Worm (Caenorhabditis elegans) whole organism, late embryonic: ENCODE measurements around the gene Y48E1C.4.

Experiments used
- dmd-4 ChIP-seq: sonication (generic microtip); optimal IDR thresholded peaks from 2 replicates; lab custom pipeline; 2016; ENCODE audit warnings: borderline replicate concordance, missing genetic modification characterization, missing compliant biosample characterization
- fkh-10 ChIP-seq: fragments of 150-350 bp; optimal IDR thresholded peaks from 2 replicates; lab custom pipeline; 2014; ENCODE audit warnings: missing biosample characterization, missing genetic modification reagents, missing genetic modification characterization
- nhr-11 ChIP-seq: fragments of 150-350 bp; optimal IDR thresholded peaks from 2 replicates; lab custom pipeline; 2014; ENCODE audit warnings: missing biosample characterization, missing genetic modification characterization

DNA sequence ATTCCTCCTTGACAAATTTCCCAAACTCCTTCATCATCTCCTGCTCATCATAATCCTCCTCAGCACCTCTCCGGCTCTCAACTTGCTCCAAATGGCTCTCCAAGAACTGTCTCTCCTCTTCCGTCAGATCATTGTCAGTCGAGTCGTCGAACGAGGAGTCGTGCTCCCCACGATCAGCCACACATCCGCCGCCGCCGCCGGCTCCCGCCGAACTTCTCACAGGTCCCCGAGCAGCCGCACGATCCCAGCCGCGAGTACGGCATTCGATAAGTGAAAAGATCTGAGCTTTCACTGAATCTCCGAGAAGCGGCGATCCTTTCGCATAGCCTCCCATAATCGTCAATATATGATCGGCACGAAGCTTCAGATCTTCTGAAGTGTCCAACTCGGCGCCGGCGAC is 14.7 kb upstream of the Y48E1C.4 start:
- TF ChIP-seq fkh-10 = no peak
- no peak for TF ChIP-seq dmd-4 (tag; lab: Kevin White, UChicago)
- TF ChIP-seq nhr-11 (tag; lab: Kevin White, UChicago) = no peak
